Worm (Caenorhabditis elegans) whole organism, L2 larva: ENCODE measurements around the gene rpl-16.

Source experiments
- C34F6.9 ChIP-seq: fragments of 150-350 bp; optimal IDR thresholded peaks from 2 replicates; lab custom pipeline; 2014; ENCODE audit warnings: missing biosample characterization, missing genetic modification characterization
- F13H6.1 ChIP-seq: sonication (generic microtip); optimal IDR thresholded peaks from 2 replicates; lab custom pipeline; 2016; ENCODE audit warnings: missing genetic modification characterization, missing compliant biosample characterization
- R02D3.7 ChIP-seq: fragments of 150-350 bp; optimal IDR thresholded peaks from 2 replicates; lab custom pipeline; 2014; ENCODE audit warnings: missing biosample characterization, missing genetic modification characterization
- Y55F3AM.14 ChIP-seq: fragments of 200-800 bp; sonication (Bioruptor generic); optimal IDR thresholded peaks from 2 replicates; lab custom pipeline; 2018; ENCODE audit warnings: mild to moderate bottlenecking, missing genetic modification characterization, missing compliant biosample characterization
- ZK546.5 ChIP-seq: sonication (generic microtip); optimal IDR thresholded peaks from 2 replicates; lab custom pipeline; 2017; ENCODE audit warnings: missing biosample characterization, missing genetic modification characterization
- ama-1 ChIP-seq: fragments of 150-350 bp; optimal IDR thresholded peaks from 2 replicates; lab custom pipeline; 2018; ENCODE audit warnings: inconsistent platforms
- ceh-16 ChIP-seq: fragments of 150-350 bp; optimal IDR thresholded peaks from 2 replicates; lab custom pipeline; 2014; ENCODE audit warnings: missing biosample characterization, missing genetic modification characterization
- ceh-82 ChIP-seq: fragments of 150-350 bp; optimal IDR thresholded peaks from 2 replicates; lab custom pipeline; 2014; ENCODE audit warnings: missing biosample characterization, missing genetic modification characterization
- crh-2 ChIP-seq: sonication (generic microtip); optimal IDR thresholded peaks from 2 replicates; lab custom pipeline; 2017; ENCODE audit warnings: missing biosample characterization, missing genetic modification characterization
- dmd-4 ChIP-seq: sonication (generic microtip); optimal IDR thresholded peaks from 2 replicates; lab custom pipeline; 2017; ENCODE audit warnings: missing biosample characterization, missing genetic modification characterization
- egl-27 ChIP-seq: sonication (generic microtip); optimal IDR thresholded peaks from 3 replicates; lab custom pipeline; 2017; ENCODE audit warnings: missing biosample characterization, missing genetic modification reagents, missing genetic modification characterization
- elt-1 ChIP-seq: fragments of 150-350 bp; optimal IDR thresholded peaks from 2 replicates; lab custom pipeline; 2014; ENCODE audit warnings: missing biosample characterization, missing genetic modification characterization
- fos-1 ChIP-seq: fragments of 150-350 bp; optimal IDR thresholded peaks from 2 replicates; lab custom pipeline; 2014; ENCODE audit warnings: missing biosample characterization, missing genetic modification characterization
- lin-11 ChIP-seq: fragments of 150-350 bp; sonication (generic microtip); optimal IDR thresholded peaks from 2 replicates; lab custom pipeline; 2014; ENCODE audit warnings: missing biosample characterization, missing genetic modification characterization, inconsistent platforms, mixed read lengths
- lsy-2 ChIP-seq, 2 experiments: fragments of 150-350 bp in 1 of 2; sonication (generic microtip) in 1 of 2; optimal IDR thresholded peaks; 2 replicates each; lab custom pipeline; 2014 to 2017; ENCODE audit warnings: missing biosample characterization in 2 of 2, missing genetic modification characterization in 2 of 2
- mbf-1 ChIP-seq: sonication (generic microtip); optimal IDR thresholded peaks from 2 replicates; lab custom pipeline; 2017; ENCODE audit warnings: missing biosample characterization, missing genetic modification characterization
- mdl-1 ChIP-seq, 2 experiments: fragments of 150-350 bp in 1 of 2; sonication (generic microtip) in 1 of 2; optimal IDR thresholded peaks; 2 replicates each; lab custom pipeline; 2017; ENCODE audit warnings: missing biosample characterization in 2 of 2, missing genetic modification characterization in 2 of 2
- nhr-11 ChIP-seq: fragments of 150-350 bp; optimal IDR thresholded peaks from 2 replicates; lab custom pipeline; 2014; ENCODE audit warnings: missing biosample characterization, missing genetic modification characterization
- nhr-129 ChIP-seq: fragments of 150-350 bp; optimal IDR thresholded peaks from 2 replicates; lab custom pipeline; 2014; ENCODE audit warnings: missing biosample characterization, missing genetic modification characterization
- nhr-23 ChIP-seq: fragments of 150-350 bp; optimal IDR thresholded peaks from 2 replicates; lab custom pipeline; 2014; ENCODE audit warnings: missing biosample characterization, missing genetic modification reagents, missing genetic modification characterization
- nhr-237 ChIP-seq: fragments of 150-350 bp; optimal IDR thresholded peaks from 2 replicates; lab custom pipeline; 2014; ENCODE audit warnings: missing biosample characterization, missing genetic modification characterization
- nhr-6 ChIP-seq: fragments of 150-350 bp; optimal IDR thresholded peaks from 2 replicates; lab custom pipeline; 2014; ENCODE audit warnings: missing biosample characterization, missing genetic modification characterization
- nhr-77 ChIP-seq: fragments of 150-350 bp; optimal IDR thresholded peaks from 2 replicates; lab custom pipeline; 2014; ENCODE audit warnings: missing biosample characterization, missing genetic modification characterization
- sem-4 ChIP-seq: fragments of 150-350 bp; optimal IDR thresholded peaks from 2 replicates; lab custom pipeline; 2014; ENCODE audit warnings: missing biosample characterization, missing genetic modification reagents, missing genetic modification characterization
- skn-1 ChIP-seq: sonication (generic microtip); optimal IDR thresholded peaks from 2 replicates; lab custom pipeline; 2017; ENCODE audit warnings: missing biosample characterization, missing genetic modification characterization
- sma-3 ChIP-seq: sonication (generic microtip); optimal IDR thresholded peaks from 2 replicates; lab custom pipeline; 2016; ENCODE audit warnings: missing genetic modification reagents, missing genetic modification characterization, missing compliant biosample characterization
- snpc-4 ChIP-seq: fragments of 150-350 bp; optimal IDR thresholded peaks from 2 replicates; lab custom pipeline; 2014; ENCODE audit warnings: missing biosample characterization, missing genetic modification characterization
- unc-55 ChIP-seq: fragments of 150-350 bp; sonication (generic microtip); optimal IDR thresholded peaks from 3 replicates; lab custom pipeline; 2014; ENCODE audit warnings: missing biosample characterization, missing genetic modification reagents, missing genetic modification characterization
- unc-62 ChIP-seq: fragments of 150-350 bp; optimal IDR thresholded peaks from 2 replicates; lab custom pipeline; 2014; ENCODE audit warnings: missing biosample characterization, missing genetic modification reagents, missing genetic modification characterization
- zag-1 ChIP-seq: fragments of 150-350 bp; optimal IDR thresholded peaks from 2 replicates; lab custom pipeline; 2014; ENCODE audit warnings: missing biosample characterization, missing genetic modification characterization
- ztf-1 ChIP-seq: fragments of 200-800 bp; sonication (Bioruptor generic); conservative IDR thresholded peaks from 2 replicates; pipeline ENCODE4 v1.3.6; 2022; ENCODE audit warnings: missing genetic modification characterization, missing compliant biosample characterization

Gene rpl-16

ce11 chrIII:3505051-3505548 is 1.7 kb upstream of the rpl-16 start, which contains the start of gene lias-1 (continued):
- no peak for TF ChIP-seq dmd-4 (tag; lab: Kevin White, UChicago)
- peak; percentile 49 for TF ChIP-seq ama-1
- TF ChIP-seq F13H6.1 (tag; lab: Kevin White, UChicago), result peak; percentile 60
- TF ChIP-seq sem-4 (tag; lab: Kevin White, UChicago), result peak; percentile 43
- no peak for TF ChIP-seq nhr-77
- TF ChIP-seq nhr-237 (tag; lab: Kevin White, UChicago), result no peak
- TF ChIP-seq ZK546.5 (tag; lab: Kevin White, UChicago), result no peak
- peak; percentile 92 for TF ChIP-seq C34F6.9
- no peak for TF ChIP-seq nhr-6 (tag; lab: Kevin White, UChicago)
- no peak for TF ChIP-seq Y55F3AM.14 (GFP tag; lab: Kevin White, UChicago)
- peak; percentile 57 for TF ChIP-seq snpc-4 (tag; lab: Kevin White, UChicago)
- peak; percentile 23 for TF ChIP-seq ceh-16 (tag; lab: Kevin White, UChicago)
- TF ChIP-seq egl-27 (tag; lab: Kevin White, UChicago), result no peak

ce11 chrIII:3504239-3504638 is 835 bp upstream of the rpl-16 start:
- no peak for TF ChIP-seq F13H6.1 (tag; lab: Kevin White, UChicago)
- no peak for TF ChIP-seq ZK546.5 (tag; lab: Kevin White, UChicago)
- TF ChIP-seq egl-27 (tag; lab: Kevin White, UChicago), result no peak
- TF ChIP-seq mbf-1 (tag; lab: Kevin White, UChicago), result no peak
- TF ChIP-seq mdl-1 (tag; optimal IDR thresholded peaks at IDR 0.05; lab: Kevin White, UChicago), result no peak
- TF ChIP-seq ama-1, result no peak
- no peak for TF ChIP-seq ceh-82 (tag; lab: Kevin White, UChicago)
- no peak for TF ChIP-seq R02D3.7
- TF ChIP-seq snpc-4 (tag; lab: Kevin White, UChicago), result no peak

ce11 chrIII:3502215-3502838 is 1.1 kb downstream of the rpl-16 start, which contains the start of gene M01F1.8:
Gene M01F1.8, minus strand, starts transcription at chrIII:3502549.
- TF ChIP-seq nhr-23 (tag; lab: Kevin White, UChicago) (no peak), skn-1 (tag; lab: Kevin White, UChicago) (no peak)
- TF ChIP-seq, all 48 proteins: peak for 0

- peak; percentile 16 for TF ChIP-seq F13H6.1 (tag; lab: Kevin White, UChicago)
- TF ChIP-seq unc-55 (GFP tag; lab: Kevin White, UChicago), result peak; percentile 57
- no peak for TF ChIP-seq lin-11 (tag; lab: Kevin White, UChicago)
- TF ChIP-seq egl-27 (tag; lab: Kevin White, UChicago), result no peak
- peak; percentile 5 for TF ChIP-seq sma-3 (GFP tag; lab: Kevin White, UChicago)
Measured at ce11 chrIII:3499850-3500249, 3.6 kb downstream of the rpl-16 start.

DNA sequence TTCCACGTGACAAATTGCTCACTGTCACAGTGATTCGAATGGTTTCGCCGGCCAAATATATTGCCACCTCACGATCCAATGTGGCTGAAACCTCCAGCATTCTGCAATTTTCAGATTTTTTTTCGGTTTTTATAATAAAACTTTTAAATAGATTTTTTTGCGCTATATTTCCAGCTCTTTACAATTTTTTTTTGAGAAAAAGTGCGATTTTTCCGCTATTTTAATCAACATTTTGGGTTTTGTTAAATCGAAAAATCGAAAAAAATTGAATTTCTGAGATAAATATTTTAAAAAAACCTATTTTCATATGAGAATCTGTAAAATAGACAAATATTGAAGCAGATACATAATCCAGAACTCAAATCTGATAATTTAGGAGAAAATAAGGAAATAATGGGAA is 4.4 kb downstream of the rpl-16 start, which contains the start of gene M01F1.9:
TSS of gene M01F1.9 (minus strand) at position 101 of the 400 bp plus-strand sequence.
- no peak for TF ChIP-seq nhr-129
- TF ChIP-seq fos-1 (tag; lab: Kevin White, UChicago), result no peak
- no peak for TF ChIP-seq mdl-1 (tag; optimal IDR thresholded peaks at IDR 0.05; lab: Kevin White, UChicago)
- no peak for TF ChIP-seq egl-27 (tag; lab: Kevin White, UChicago)
- no peak for TF ChIP-seq sma-3 (GFP tag; lab: Kevin White, UChicago)
- no peak for TF ChIP-seq dmd-4 (tag; lab: Kevin White, UChicago)
- TF ChIP-seq, all 48 proteins: peak for 0

DNA sequence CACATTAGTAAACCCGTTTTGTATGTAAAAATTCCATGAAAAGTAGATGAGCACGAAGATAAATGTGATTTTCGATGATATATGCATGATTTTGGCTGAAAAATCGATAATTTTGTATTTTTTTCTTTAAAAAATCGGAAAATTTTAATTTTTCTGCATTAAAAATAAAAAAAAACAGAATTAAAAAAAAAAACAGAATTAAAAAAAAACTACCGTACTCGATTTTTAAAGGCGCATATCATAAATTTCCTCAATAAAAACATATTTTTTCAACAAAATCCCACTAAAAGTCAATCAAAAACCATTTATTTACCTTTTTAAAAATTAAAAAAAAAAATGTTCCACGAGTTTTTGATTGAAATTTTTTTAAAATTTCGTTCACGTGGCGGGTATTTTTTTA is 10.3 kb downstream of the rpl-16 start, which contains the start of gene gly-14:
TSS of gene gly-14 (minus strand) at position 101 of the 400 bp plus-strand sequence.
- TF ChIP-seq elt-1 (tag; lab: Kevin White, UChicago), result no peak
- TF ChIP-seq egl-27 (tag; lab: Kevin White, UChicago), result no peak
- no peak for TF ChIP-seq nhr-11 (tag; lab: Kevin White, UChicago)
- no peak for TF ChIP-seq ama-1
- no peak for TF ChIP-seq nhr-23 (tag; lab: Kevin White, UChicago)
- TF ChIP-seq lsy-2 (tag; optimal IDR thresholded peaks at IDR 0.05; lab: Kevin White, UChicago), result no peak
- no peak for TF ChIP-seq fos-1 (tag; lab: Kevin White, UChicago)
- no peak for TF ChIP-seq F13H6.1 (tag; lab: Kevin White, UChicago)
- no peak for TF ChIP-seq sem-4 (tag; lab: Kevin White, UChicago)
- TF ChIP-seq ztf-1 (GFP tag; lab: Robert Waterston, UW), result no peak
- TF ChIP-seq crh-2 (tag; lab: Kevin White, UChicago), result no peak
- no peak for TF ChIP-seq zag-1 (tag; lab: Kevin White, UChicago)
- no peak for TF ChIP-seq C34F6.9
- TF ChIP-seq unc-62 (GFP tag; lab: Kevin White, UChicago), result no peak
- no peak for TF ChIP-seq lin-11 (tag; lab: Kevin White, UChicago)
- TF ChIP-seq skn-1 (tag; lab: Kevin White, UChicago), result no peak
- no peak for TF ChIP-seq mdl-1 (tag; optimal IDR thresholded peaks at IDR 0.05; lab: Kevin White, UChicago)
- TF ChIP-seq ceh-16 (tag; lab: Kevin White, UChicago), result no peak
- no peak for TF ChIP-seq ZK546.5 (tag; lab: Kevin White, UChicago)
- TF ChIP-seq Y55F3AM.14 (GFP tag; lab: Kevin White, UChicago), result no peak
